Fruit fly (Drosophila melanogaster) whole organism, adult: ENCODE results near the gene CG31626.

Source experiments
- CG11617 ChIP-seq: fragments of 200-800 bp; sonication (Bioruptor generic); optimal IDR thresholded peaks from 2 replicates; lab custom pipeline; 2017; ENCODE audit warnings: mild to moderate bottlenecking, missing biosample characterization, missing genetic modification reagents, missing genetic modification characterization
- CG12768 ChIP-seq: fragments of 200-800 bp; sonication (Bioruptor generic); optimal IDR thresholded peaks from 2 replicates; lab custom pipeline; 2017; ENCODE audit warnings: missing biosample characterization, missing genetic modification characterization, mild to moderate bottlenecking, moderate library complexity, missing genetic modification reagents
- CG14711 ChIP-seq: fragments of 200-800 bp; sonication (Bioruptor generic); optimal IDR thresholded peaks from 2 replicates; lab custom pipeline; 2018; ENCODE audit warnings: missing biosample characterization, mild to moderate bottlenecking, missing genetic modification characterization, moderate library complexity
- CG33017 ChIP-seq: fragments of 200-800 bp; sonication (Bioruptor generic); optimal IDR thresholded peaks from 2 replicates; lab custom pipeline; 2018; ENCODE audit warnings: missing biosample characterization, mild to moderate bottlenecking, missing genetic modification characterization, moderate library complexity
- CG7101 ChIP-seq: fragments of 200-800 bp; sonication (Bioruptor generic); optimal IDR thresholded peaks from 2 replicates; lab custom pipeline; 2018; ENCODE audit warnings: missing biosample characterization, mild to moderate bottlenecking, missing genetic modification characterization, moderate library complexity
- Clk ChIP-seq: fragments of 200-800 bp; sonication (Bioruptor generic); optimal IDR thresholded peaks from 2 replicates; lab custom pipeline; 2017; ENCODE audit warnings: missing biosample characterization, missing genetic modification characterization
- Crg-1 ChIP-seq: fragments of 200-800 bp; sonication (Bioruptor generic); optimal IDR thresholded peaks from 2 replicates; lab custom pipeline; 2016; ENCODE audit warnings: missing biosample characterization, missing genetic modification characterization
- Hr96 ChIP-seq: fragments of 200-800 bp; sonication (Bioruptor generic); optimal IDR thresholded peaks from 2 replicates; lab custom pipeline; 2016; ENCODE audit warnings: missing biosample characterization, missing genetic modification characterization
- Mnt ChIP-seq: fragments of 200-800 bp; sonication (Bioruptor generic); optimal IDR thresholded peaks from 2 replicates; lab custom pipeline; 2016; ENCODE audit warnings: missing biosample characterization, mild to moderate bottlenecking, missing genetic modification characterization
- cic ChIP-seq: fragments of 200-800 bp; sonication (Bioruptor generic); optimal IDR thresholded peaks from 2 replicates; lab custom pipeline; 2017; ENCODE audit warnings: missing biosample characterization, mild to moderate bottlenecking, missing genetic modification characterization, moderate library complexity
- cnc ChIP-seq, 2 experiments: fragments of >200 bp; optimal IDR thresholded peaks; 2 replicates each; lab custom pipeline; 2017
- kay ChIP-seq: fragments of 200-800 bp; sonication (Bioruptor generic); peaks from one replicate; lab custom pipeline; 2016; ENCODE audit warnings: missing biosample characterization, missing genetic modification characterization, borderline replicate concordance
- tj ChIP-seq: fragments of 200-800 bp; sonication (Bioruptor generic); optimal IDR thresholded peaks from 3 replicates; lab custom pipeline; 2017; ENCODE audit warnings: missing biosample characterization, mild to moderate bottlenecking, missing genetic modification characterization, moderate library complexity
- toe ChIP-seq: fragments of 200-800 bp; sonication (Bioruptor generic); optimal IDR thresholded peaks from 2 replicates; lab custom pipeline; 2016; ENCODE audit warnings: missing biosample characterization, missing genetic modification characterization

dm6 chr2L:21235463-21235862 lies 1.1 kb downstream of the CG31626 start:
- no peak for TF ChIP-seq Crg-1 (GFP tag; lab: Kevin White, UChicago)
- no peak for TF ChIP-seq CG12768 (GFP tag; lab: Kevin White, UChicago)
- no peak for TF ChIP-seq CG7101
- TF ChIP-seq toe (GFP tag; lab: Kevin White, UChicago) = no peak
- TF ChIP-seq CG11617 (GFP tag; lab: Kevin White, UChicago) = no peak
- no peak for TF ChIP-seq kay (GFP tag; lab: Kevin White, UChicago)
- no peak for TF ChIP-seq cnc (optimal IDR thresholded peaks at IDR 0.05; lab: Kevin White, UChicago)
- TF ChIP-seq Hr96 (GFP tag; lab: Kevin White, UChicago) = no peak
- no peak for TF ChIP-seq CG33017 (tag; lab: Kevin White, UChicago)
- no peak for TF ChIP-seq cic
- TF ChIP-seq CG14711 (tag; lab: Kevin White, UChicago) = no peak
- TF ChIP-seq Mnt = no peak
- no peak for TF ChIP-seq Clk (GFP tag; lab: Kevin White, UChicago)
- no peak for TF ChIP-seq tj (GFP tag; lab: Kevin White, UChicago)
